Worm (Caenorhabditis elegans) whole organism, L4 larva: ENCODE measurements around the gene rpl-33.

Experiments
- D1046.2 ChIP-seq: fragments of 200-800 bp; sonication (Bioruptor generic); IDR thresholded peaks from 2 replicates; pipeline ENCODE4 v1.3.6; 2022; ENCODE audit warnings: missing genetic modification characterization, missing compliant biosample characterization
- F26F4.8 ChIP-seq: fragments of 200-800 bp; sonication (Bioruptor generic); conservative IDR thresholded peaks from 2 replicates; pipeline ENCODE4 v1.3.6; 2022; ENCODE audit warnings: missing genetic modification characterization, missing compliant biosample characterization
- F49E8.2 ChIP-seq: sonication (generic microtip); optimal IDR thresholded peaks from 2 replicates; lab custom pipeline; 2016; ENCODE audit warnings: missing compliant biosample characterization, mild to moderate bottlenecking, missing genetic modification characterization, borderline replicate concordance
- R02D3.7 ChIP-seq: fragments of 150-350 bp; sonication (generic microtip); optimal IDR thresholded peaks from 3 replicates; lab custom pipeline; 2014; ENCODE audit warnings: missing biosample characterization, missing genetic modification characterization
- aha-1 ChIP-seq: fragments of 150-350 bp; peaks from one replicate; lab custom pipeline; 2014; ENCODE audit warnings: missing biosample characterization, missing genetic modification characterization
- aly-2 ChIP-seq: sonication (generic microtip); optimal IDR thresholded peaks from 2 replicates; lab custom pipeline; 2018; ENCODE audit warnings: missing biosample characterization, missing genetic modification characterization
- arid-1 ChIP-seq: fragments of 200-800 bp; sonication (Bioruptor generic); conservative IDR thresholded peaks from 2 replicates; pipeline ENCODE4 v1.3.6; 2022; ENCODE audit warnings: missing genetic modification reagents, missing genetic modification characterization, missing compliant biosample characterization
- ceh-32 ChIP-seq: sonication (generic microtip); optimal IDR thresholded peaks from 2 replicates; lab custom pipeline; 2016; ENCODE audit warnings: mild to moderate bottlenecking, missing genetic modification characterization, missing compliant biosample characterization; ENCODE audit not compliant: poor library complexity
- ceh-44 ChIP-seq: fragments of 200-800 bp; sonication (Bioruptor generic); IDR thresholded peaks from 2 replicates; pipeline ENCODE4 v1.3.6; 2022; ENCODE audit warnings: missing genetic modification reagents, missing genetic modification characterization, missing compliant biosample characterization
- ceh-82 ChIP-seq: sonication (generic microtip); optimal IDR thresholded peaks from 2 replicates; lab custom pipeline; 2017; ENCODE audit warnings: missing biosample characterization, missing genetic modification characterization
- ces-1 ChIP-seq: fragments of 150-350 bp; sonication (generic microtip); optimal IDR thresholded peaks from 4 replicates; lab custom pipeline; 2014; ENCODE audit warnings: missing biosample characterization, missing genetic modification reagents, missing genetic modification characterization
- daf-12 ChIP-seq: fragments of 150-350 bp; optimal IDR thresholded peaks from 2 replicates; lab custom pipeline; 2014; ENCODE audit warnings: missing biosample characterization, missing genetic modification reagents, missing genetic modification characterization
- daf-16 ChIP-seq, 3 experiments: sonication (generic microtip); optimal IDR thresholded peaks; 2 replicates each; lab custom pipeline; 2016 to 2017; ENCODE audit warnings: missing genetic modification characterization in 3 of 3, missing genetic modification reagents in 3 of 3, mild to moderate bottlenecking in 2 of 3, missing compliant biosample characterization in 2 of 3, missing biosample characterization in 1 of 3, moderate library complexity in 1 of 3
- daf-19 ChIP-seq: fragments of 200-800 bp; sonication (Bioruptor generic); conservative IDR thresholded peaks from 2 replicates; pipeline ENCODE4 v1.3.6; 2022; ENCODE audit warnings: missing genetic modification characterization, missing compliant biosample characterization
- daf-8 ChIP-seq: fragments of 200-800 bp; sonication (Bioruptor generic); IDR thresholded peaks from 2 replicates; pipeline ENCODE4 v1.3.6; 2022; ENCODE audit warnings: missing genetic modification characterization, missing compliant biosample characterization
- dmd-6 ChIP-seq: fragments of 200-800 bp; sonication (Bioruptor generic); IDR thresholded peaks from 2 replicates; pipeline ENCODE4 v1.3.6; 2022; ENCODE audit warnings: missing genetic modification reagents, missing genetic modification characterization, missing compliant biosample characterization
- dmd-9 ChIP-seq: fragments of 200-800 bp; sonication (Bioruptor generic); IDR thresholded peaks from 2 replicates; pipeline ENCODE4 v1.3.6; 2022; ENCODE audit warnings: missing genetic modification reagents, missing genetic modification characterization, missing compliant biosample characterization
- egl-27 ChIP-seq: sonication (generic microtip); optimal IDR thresholded peaks from 3 replicates; lab custom pipeline; 2017; ENCODE audit warnings: missing biosample characterization, missing genetic modification reagents, missing genetic modification characterization
- fos-1 ChIP-seq: fragments of 150-350 bp; optimal IDR thresholded peaks from 2 replicates; lab custom pipeline; 2014; ENCODE audit warnings: missing biosample characterization, missing genetic modification characterization
- gei-8 ChIP-seq: fragments of 200-800 bp; sonication (Bioruptor generic); optimal IDR thresholded peaks from 2 replicates; lab custom pipeline; 2018; ENCODE audit warnings: mild to moderate bottlenecking, missing genetic modification characterization, missing compliant biosample characterization
- hif-1 ChIP-seq, 2 experiments: sonication (generic microtip); optimal IDR thresholded peaks; 2 replicates each; lab custom pipeline; 2016 to 2017; ENCODE audit warnings: missing compliant biosample characterization in 2 of 2, missing genetic modification characterization in 2 of 2, missing genetic modification reagents in 2 of 2, missing genotype in 2 of 2, mild to moderate bottlenecking in 1 of 2
- hlh-30 ChIP-seq: sonication (generic microtip); optimal IDR thresholded peaks from 2 replicates; lab custom pipeline; 2017; ENCODE audit warnings: antibody characterized with exemption, mild to moderate bottlenecking, missing genetic modification characterization, missing compliant biosample characterization; ENCODE audit not compliant: insufficient read depth
- hmg-1.1 ChIP-seq: fragments of 200-800 bp; sonication (Bioruptor generic); IDR thresholded peaks from 2 replicates; pipeline ENCODE4 v1.3.6; 2022; ENCODE audit warnings: missing genetic modification reagents, missing genetic modification characterization, missing compliant biosample characterization
- lim-7 ChIP-seq: fragments of 200-800 bp; sonication (Bioruptor generic); IDR thresholded peaks from 2 replicates; pipeline ENCODE4 v1.3.6; 2022; ENCODE audit warnings: missing genetic modification characterization, missing compliant biosample characterization
- lin-15B ChIP-seq: fragments of 150-350 bp; sonication (generic microtip); optimal IDR thresholded peaks from 3 replicates; lab custom pipeline; 2014; ENCODE audit warnings: missing biosample characterization, missing genetic modification characterization
- lin-29 ChIP-seq: fragments of 200-800 bp; sonication (Bioruptor generic); IDR thresholded peaks from 2 replicates; pipeline ENCODE4 v1.3.6; 2022; ENCODE audit warnings: missing genetic modification reagents, missing genetic modification characterization, missing compliant biosample characterization
- madf-5 ChIP-seq, 2 experiments: fragments of 200-800 bp; sonication (Bioruptor generic); IDR thresholded peaks; 2 replicates each; pipeline ENCODE4 v1.3.6; 2022; ENCODE audit warnings: missing compliant biosample characterization in 2 of 2, missing genetic modification characterization in 2 of 2
- mdt-29 ChIP-seq: fragments of 200-800 bp; sonication (Bioruptor generic); IDR thresholded peaks from 2 replicates; pipeline ENCODE4 v1.3.6; 2022; ENCODE audit warnings: missing genetic modification reagents, missing genetic modification characterization, missing compliant biosample characterization
- mep-1 ChIP-seq: fragments of 150-350 bp; sonication (generic microtip); optimal IDR thresholded peaks from 3 replicates; lab custom pipeline; 2014; ENCODE audit warnings: missing biosample characterization, missing genetic modification characterization
- mes-2 ChIP-seq: sonication (generic microtip); optimal IDR thresholded peaks from 2 replicates; lab custom pipeline; 2016; ENCODE audit warnings: missing genotype, mild to moderate bottlenecking, missing genetic modification characterization, missing compliant biosample characterization; ENCODE audit not compliant: poor library complexity, severe bottlenecking
- mxl-2 ChIP-seq: fragments of 200-800 bp; sonication (Bioruptor generic); conservative IDR thresholded peaks from 2 replicates; pipeline ENCODE4 v1.3.6; 2022; ENCODE audit warnings: missing genetic modification reagents, missing genetic modification characterization, missing compliant biosample characterization
- nhr-102 ChIP-seq: sonication (generic microtip); optimal IDR thresholded peaks from 2 replicates; lab custom pipeline; 2016; ENCODE audit warnings: mild to moderate bottlenecking, missing genetic modification characterization, moderate library complexity, missing compliant biosample characterization
- nhr-11 ChIP-seq: fragments of 150-350 bp; optimal IDR thresholded peaks from 2 replicates; lab custom pipeline; 2014; ENCODE audit warnings: missing biosample characterization, missing genetic modification characterization
- nhr-237 ChIP-seq: sonication (generic microtip); optimal IDR thresholded peaks from 2 replicates; lab custom pipeline; 2017; ENCODE audit warnings: missing biosample characterization, missing genetic modification characterization
- nhr-28 ChIP-seq: fragments of 150-350 bp; optimal IDR thresholded peaks from 2 replicates; lab custom pipeline; 2014; ENCODE audit warnings: missing biosample characterization, missing genetic modification characterization
- nhr-48 ChIP-seq: sonication (generic microtip); optimal IDR thresholded peaks from 2 replicates; lab custom pipeline; 2016; ENCODE audit warnings: mild to moderate bottlenecking, missing genetic modification characterization, missing compliant biosample characterization
- snpc-1.2 ChIP-seq: fragments of 200-800 bp; sonication (Bioruptor generic); IDR thresholded peaks from 2 replicates; pipeline ENCODE4 v1.3.6; 2022; ENCODE audit warnings: missing genetic modification reagents, missing genetic modification characterization, missing compliant biosample characterization
- snpc-4 ChIP-seq: fragments of 150-350 bp; optimal IDR thresholded peaks from 2 replicates; lab custom pipeline; 2014; ENCODE audit warnings: missing biosample characterization, missing genetic modification characterization
- spr-1 ChIP-seq: sonication (generic microtip); optimal IDR thresholded peaks from 2 replicates; lab custom pipeline; 2016; ENCODE audit warnings: mild to moderate bottlenecking, missing genetic modification characterization, missing compliant biosample characterization
- spr-3 ChIP-seq: fragments of 200-800 bp; sonication (Bioruptor generic); optimal IDR thresholded peaks from 2 replicates; lab custom pipeline; 2018; ENCODE audit warnings: mild to moderate bottlenecking, missing genetic modification characterization, missing compliant biosample characterization
- tag-97 ChIP-seq: fragments of 200-800 bp; sonication (Bioruptor generic); IDR thresholded peaks from 2 replicates; pipeline ENCODE4 v1.3.6; 2022; ENCODE audit warnings: missing genetic modification characterization, missing compliant biosample characterization
- unc-62 ChIP-seq, 3 experiments: fragments of 150-350 bp in 1 of 3; sonication (generic microtip); optimal IDR thresholded peaks in 2 of 3; peaks in 1 of 3; 1 replicate in 1 of 3; 2 replicates in 2 of 3; lab custom pipeline; 2014 to 2017; ENCODE audit warnings: missing biosample characterization in 3 of 3, missing genetic modification characterization in 3 of 3, missing genetic modification reagents in 3 of 3, missing genotype in 1 of 3
- zag-1 ChIP-seq: fragments of 150-350 bp; optimal IDR thresholded peaks from 2 replicates; lab custom pipeline; 2014; ENCODE audit warnings: missing biosample characterization, missing genetic modification characterization
- zfp-2 ChIP-seq: sonication (generic microtip); optimal IDR thresholded peaks from 2 replicates; lab custom pipeline; 2016; ENCODE audit warnings: mild to moderate bottlenecking, missing genetic modification characterization, missing compliant biosample characterization
- ztf-11 ChIP-seq: fragments of 150-350 bp; optimal IDR thresholded peaks from 2 replicates; lab custom pipeline; 2014; ENCODE audit warnings: missing biosample characterization, missing genetic modification characterization

The rpl-33 gene

ce11 chrII:7070434-7070833, 34.9 kb upstream of the rpl-33 start:
- TF ChIP-seq daf-16 (GFP tag; optimal IDR thresholded peaks at IDR 0.05; lab: Kevin White, UChicago) (no peak), daf-16 (tag; optimal IDR thresholded peaks at IDR 0.05; lab: Kevin White, UChicago) (no peak), mxl-2 (GFP tag; lab: Robert Waterston, UW) (no peak), lin-29 (no peak), aly-2 (tag; lab: Kevin White, UChicago) (no peak), ceh-82 (tag; lab: Kevin White, UChicago) (no peak), hlh-30 (tag; lab: Kevin White, UChicago) (no peak)

ce11 chrII:7072315-7072589, 33.1 kb upstream of the rpl-33 start, which contains the start of gene kars-1:
Gene kars-1 (minus strand): TSS chrII:7072415.
- TF ChIP-seq lin-29, result no peak
- TF ChIP-seq mxl-2 (GFP tag; lab: Robert Waterston, UW), result no peak
- TF ChIP-seq daf-8 (GFP tag; lab: Robert Waterston, UW), result no peak
- TF ChIP-seq ceh-44 (GFP tag; lab: Robert Waterston, UW), result no peak
- TF ChIP-seq madf-5 (GFP tag; IDR thresholded peaks at IDR 0.05; lab: Robert Waterston, UW), result no peak
- TF ChIP-seq snpc-4 (tag; lab: Kevin White, UChicago), result no peak
- TF ChIP-seq arid-1 (GFP tag; lab: Robert Waterston, UW), result no peak
- no peak for TF ChIP-seq mes-2 (tag; lab: Kevin White, UChicago)
- no peak for TF ChIP-seq ces-1
- TF ChIP-seq dmd-6 (GFP tag; lab: Robert Waterston, UW), result no peak
- no peak for TF ChIP-seq aha-1 (tag; lab: Kevin White, UChicago)
- no peak for TF ChIP-seq F26F4.8

ce11 chrII:7072590-7073536, 32.5 kb upstream of the rpl-33 start:
- TF ChIP-seq lin-15B (no peak), R02D3.7 (no peak), lin-29 (no peak), unc-62 (GFP tag; optimal IDR thresholded peaks at IDR 0.05 in 1 of 2; lab: Kevin White, UChicago) (no peak), unc-62 (tag; optimal IDR thresholded peaks at IDR 0.05; lab: Kevin White, UChicago) (no peak), spr-3 (GFP tag; lab: Kevin White, UChicago) (no peak), ceh-32 (tag; lab: Kevin White, UChicago) (no peak), mdt-29 (GFP tag; lab: Robert Waterston, UW) (peak; percentile 53; the same call in 1 of the 2 replicates), arid-1 (GFP tag; lab: Robert Waterston, UW) (no peak), nhr-28 (peak; percentile 65), hif-1 (tag; optimal IDR thresholded peaks at IDR 0.05; lab: Kevin White, UChicago) (peak in 1 of 2 experiments; percentile 72), nhr-237 (no peak), dmd-9 (GFP tag; lab: Robert Waterston, UW) (no peak), lim-7 (GFP tag; lab: Robert Waterston, UW) (no peak), daf-19 (no peak), egl-27 (tag; lab: Kevin White, UChicago) (no peak), mep-1 (tag; lab: Kevin White, UChicago) (peak; percentile 57), nhr-11 (tag; lab: Kevin White, UChicago) (peak; percentile 98), tag-97 (GFP tag; lab: Robert Waterston, UW) (no peak), spr-1 (tag; lab: Kevin White, UChicago) (no peak), zfp-2 (tag; lab: Kevin White, UChicago) (no peak), snpc-1.2 (GFP tag; lab: Robert Waterston, UW) (no peak), fos-1 (no peak), D1046.2 (GFP tag; lab: Robert Waterston, UW) (no peak), ztf-11 (no peak), F49E8.2 (no peak), hmg-1.1 (0 out of 2 replicates have a peak, but pooled peaks have one; percentile 23), ces-1 (no peak), gei-8 (GFP tag; lab: Kevin White, UChicago) (no peak), zag-1 (tag; lab: Kevin White, UChicago) (no peak), nhr-48 (peak; percentile 32), daf-12 (tag; lab: Kevin White, UChicago) (no peak), nhr-102 (tag; lab: Kevin White, UChicago) (no peak)
